Worm (Caenorhabditis elegans) whole organism, L2 larva: ENCODE measurements around the gene hum-8.

ENCODE experiments used
- C34F6.9 ChIP-seq: fragments of 150-350 bp; optimal IDR thresholded peaks from 2 replicates; lab custom pipeline; 2014; ENCODE audit warnings: missing biosample characterization, missing genetic modification characterization
- R02D3.7 ChIP-seq: fragments of 150-350 bp; optimal IDR thresholded peaks from 2 replicates; lab custom pipeline; 2014; ENCODE audit warnings: missing biosample characterization, missing genetic modification characterization
- Y55F3AM.14 ChIP-seq: fragments of 200-800 bp; sonication (Bioruptor generic); optimal IDR thresholded peaks from 2 replicates; lab custom pipeline; 2018; ENCODE audit warnings: mild to moderate bottlenecking, missing genetic modification characterization, missing compliant biosample characterization
- ZK546.5 ChIP-seq: sonication (generic microtip); optimal IDR thresholded peaks from 2 replicates; lab custom pipeline; 2017; ENCODE audit warnings: missing biosample characterization, missing genetic modification characterization
- alr-1 ChIP-seq: fragments of 150-350 bp; optimal IDR thresholded peaks from 2 replicates; lab custom pipeline; 2014; ENCODE audit warnings: missing biosample characterization, missing genetic modification characterization
- aly-2 ChIP-seq: fragments of 150-350 bp; optimal IDR thresholded peaks from 2 replicates; lab custom pipeline; 2014; ENCODE audit warnings: missing biosample characterization, missing genetic modification characterization
- ama-1 ChIP-seq: fragments of 150-350 bp; optimal IDR thresholded peaks from 2 replicates; lab custom pipeline; 2018; ENCODE audit warnings: inconsistent platforms
- blmp-1 ChIP-seq: sonication (generic microtip); optimal IDR thresholded peaks from 2 replicates; lab custom pipeline; 2017; ENCODE audit warnings: missing genetic modification characterization, mild to moderate bottlenecking, missing compliant biosample characterization, antibody characterized with exemption, moderate library complexity; ENCODE audit not compliant: insufficient read depth
- ceh-16 ChIP-seq: fragments of 150-350 bp; optimal IDR thresholded peaks from 2 replicates; lab custom pipeline; 2014; ENCODE audit warnings: missing biosample characterization, missing genetic modification characterization
- crh-2 ChIP-seq: sonication (generic microtip); optimal IDR thresholded peaks from 2 replicates; lab custom pipeline; 2017; ENCODE audit warnings: missing biosample characterization, missing genetic modification characterization
- dmd-4 ChIP-seq: sonication (generic microtip); optimal IDR thresholded peaks from 2 replicates; lab custom pipeline; 2017; ENCODE audit warnings: missing biosample characterization, missing genetic modification characterization
- elt-1 ChIP-seq: fragments of 150-350 bp; optimal IDR thresholded peaks from 2 replicates; lab custom pipeline; 2014; ENCODE audit warnings: missing biosample characterization, missing genetic modification characterization
- elt-3 ChIP-seq: sonication (generic microtip); optimal IDR thresholded peaks from 2 replicates; lab custom pipeline; 2017; ENCODE audit warnings: missing biosample characterization, missing genetic modification characterization
- fos-1 ChIP-seq: fragments of 150-350 bp; optimal IDR thresholded peaks from 2 replicates; lab custom pipeline; 2014; ENCODE audit warnings: missing biosample characterization, missing genetic modification characterization
- gmeb-1 ChIP-seq: fragments of 150-350 bp; optimal IDR thresholded peaks from 2 replicates; lab custom pipeline; 2014; ENCODE audit warnings: missing biosample characterization, missing genetic modification characterization
- lin-11 ChIP-seq: fragments of 150-350 bp; sonication (generic microtip); optimal IDR thresholded peaks from 2 replicates; lab custom pipeline; 2014; ENCODE audit warnings: missing biosample characterization, missing genetic modification characterization, inconsistent platforms, mixed read lengths
- mab-5 ChIP-seq: fragments of 150-350 bp; optimal IDR thresholded peaks from 2 replicates; lab custom pipeline; 2014; ENCODE audit warnings: missing biosample characterization, missing genetic modification characterization
- mbf-1 ChIP-seq: sonication (generic microtip); optimal IDR thresholded peaks from 2 replicates; lab custom pipeline; 2017; ENCODE audit warnings: missing biosample characterization, missing genetic modification characterization
- mdl-1 ChIP-seq, 2 experiments: fragments of 150-350 bp in 1 of 2; sonication (generic microtip) in 1 of 2; optimal IDR thresholded peaks; 2 replicates each; lab custom pipeline; 2017; ENCODE audit warnings: missing biosample characterization in 2 of 2, missing genetic modification characterization in 2 of 2
- nhr-11 ChIP-seq: fragments of 150-350 bp; optimal IDR thresholded peaks from 2 replicates; lab custom pipeline; 2014; ENCODE audit warnings: missing biosample characterization, missing genetic modification characterization
- nhr-129 ChIP-seq: fragments of 150-350 bp; optimal IDR thresholded peaks from 2 replicates; lab custom pipeline; 2014; ENCODE audit warnings: missing biosample characterization, missing genetic modification characterization
- nhr-21 ChIP-seq: fragments of 150-350 bp; optimal IDR thresholded peaks from 2 replicates; lab custom pipeline; 2014; ENCODE audit warnings: missing biosample characterization, missing genetic modification characterization
- nhr-237 ChIP-seq: fragments of 150-350 bp; optimal IDR thresholded peaks from 2 replicates; lab custom pipeline; 2014; ENCODE audit warnings: missing biosample characterization, missing genetic modification characterization
- peb-1 ChIP-seq: fragments of 150-350 bp; optimal IDR thresholded peaks from 2 replicates; lab custom pipeline; 2014; ENCODE audit warnings: missing biosample characterization, missing genetic modification characterization
- sem-4 ChIP-seq: fragments of 150-350 bp; optimal IDR thresholded peaks from 2 replicates; lab custom pipeline; 2014; ENCODE audit warnings: missing biosample characterization, missing genetic modification reagents, missing genetic modification characterization
- sma-9 ChIP-seq, 2 experiments: fragments of 150-350 bp in 1 of 2; sonication (generic microtip) in 1 of 2; optimal IDR thresholded peaks; 2 replicates each; lab custom pipeline; 2014 to 2016; ENCODE audit warnings: missing genetic modification characterization in 2 of 2, mild to moderate bottlenecking in 1 of 2, missing biosample characterization in 1 of 2, missing compliant biosample characterization in 1 of 2, missing genetic modification reagents in 1 of 2, moderate library complexity in 1 of 2
- snpc-4 ChIP-seq: fragments of 150-350 bp; optimal IDR thresholded peaks from 2 replicates; lab custom pipeline; 2014; ENCODE audit warnings: missing biosample characterization, missing genetic modification characterization
- unc-55 ChIP-seq: fragments of 150-350 bp; sonication (generic microtip); optimal IDR thresholded peaks from 3 replicates; lab custom pipeline; 2014; ENCODE audit warnings: missing biosample characterization, missing genetic modification reagents, missing genetic modification characterization
- unc-62 ChIP-seq: fragments of 150-350 bp; optimal IDR thresholded peaks from 2 replicates; lab custom pipeline; 2014; ENCODE audit warnings: missing biosample characterization, missing genetic modification reagents, missing genetic modification characterization
- zag-1 ChIP-seq: fragments of 150-350 bp; optimal IDR thresholded peaks from 2 replicates; lab custom pipeline; 2014; ENCODE audit warnings: missing biosample characterization, missing genetic modification characterization
- ztf-1 ChIP-seq: fragments of 200-800 bp; sonication (Bioruptor generic); conservative IDR thresholded peaks from 2 replicates; pipeline ENCODE4 v1.3.6; 2022; ENCODE audit warnings: missing genetic modification characterization, missing compliant biosample characterization
- ztf-11 ChIP-seq: sonication (generic microtip); optimal IDR thresholded peaks from 2 replicates; lab custom pipeline; 2017; ENCODE audit warnings: missing biosample characterization, missing genetic modification characterization
- ztf-4 ChIP-seq: fragments of 150-350 bp; optimal IDR thresholded peaks from 2 replicates; lab custom pipeline; 2014; ENCODE audit warnings: missing biosample characterization, missing genetic modification characterization

The hum-8 gene

ce11 chrIV:440509-440908 is at the start of gene hum-8:
Gene hum-8 (minus strand): TSS chrIV:440554.
- TF ChIP-seq snpc-4 (tag; lab: Kevin White, UChicago): no peak
- TF ChIP-seq fos-1 (tag; lab: Kevin White, UChicago): peak; percentile 91
- TF ChIP-seq, all 48 proteins: peak for 1

ce11 chrIV:484768-485167 is 44.4 kb upstream of the hum-8 start:
- TF ChIP-seq unc-55 (GFP tag; lab: Kevin White, UChicago) (no peak), blmp-1 (tag; lab: Kevin White, UChicago) (no peak), alr-1 (tag; lab: Kevin White, UChicago) (no peak), nhr-129 (tag; lab: Kevin White, UChicago) (no peak)

- TF ChIP-seq nhr-129 (tag; lab: Kevin White, UChicago): no peak
Measured at ce11 chrIV:484004-484403, 43.6 kb upstream of the hum-8 start.

ce11 chrIV:481067-481466 is 40.7 kb upstream of the hum-8 start, which contains the start of gene npr-37:
Gene npr-37 (minus strand): TSS chrIV:481167.
- TF ChIP-seq crh-2 (tag; lab: Kevin White, UChicago) (no peak), ztf-4 (tag; lab: Kevin White, UChicago) (no peak), gmeb-1 (tag; lab: Kevin White, UChicago) (no peak), snpc-4 (tag; lab: Kevin White, UChicago) (no peak), nhr-21 (tag; lab: Kevin White, UChicago) (no peak), R02D3.7 (tag; lab: Kevin White, UChicago) (no peak), fos-1 (tag; lab: Kevin White, UChicago) (no peak), elt-1 (tag; lab: Kevin White, UChicago) (no peak), nhr-237 (tag; lab: Kevin White, UChicago) (no peak), C34F6.9 (tag; lab: Kevin White, UChicago) (no peak), dmd-4 (tag; lab: Kevin White, UChicago) (no peak), ama-1 (no peak), mab-5 (tag; lab: Kevin White, UChicago) (no peak), ztf-1 (no peak), mdl-1 (tag; optimal IDR thresholded peaks at IDR 0.05; lab: Kevin White, UChicago) (no peak)

- TF ChIP-seq ZK546.5 (tag; lab: Kevin White, UChicago): no peak
- TF ChIP-seq snpc-4 (tag; lab: Kevin White, UChicago): no peak
- no peak for TF ChIP-seq unc-55 (GFP tag; lab: Kevin White, UChicago)
- TF ChIP-seq peb-1 (tag; lab: Kevin White, UChicago): no peak
- no peak for TF ChIP-seq nhr-237 (tag; lab: Kevin White, UChicago)
- TF ChIP-seq Y55F3AM.14 (GFP tag; lab: Kevin White, UChicago): no peak
Measured at ce11 chrIV:468307-468706, 28.0 kb upstream of the hum-8 start.

ce11 chrIV:467291-467690 is 26.9 kb upstream of the hum-8 start:
- TF ChIP-seq aly-2 (tag; lab: Kevin White, UChicago) (no peak), mdl-1 (tag; optimal IDR thresholded peaks at IDR 0.05; lab: Kevin White, UChicago) (no peak), ztf-11 (tag; lab: Kevin White, UChicago) (no peak), unc-62 (no peak), blmp-1 (tag; lab: Kevin White, UChicago) (no peak), ztf-1 (no peak), nhr-11 (tag; lab: Kevin White, UChicago) (no peak), ZK546.5 (tag; lab: Kevin White, UChicago) (no peak), fos-1 (tag; lab: Kevin White, UChicago) (no peak), elt-3 (tag; lab: Kevin White, UChicago) (no peak)

- TF ChIP-seq unc-55 (GFP tag; lab: Kevin White, UChicago) (no peak), lin-11 (no peak), peb-1 (tag; lab: Kevin White, UChicago) (no peak), mab-5 (tag; lab: Kevin White, UChicago) (no peak), alr-1 (tag; lab: Kevin White, UChicago) (no peak), R02D3.7 (tag; lab: Kevin White, UChicago) (no peak), sma-9 (GFP tag; optimal IDR thresholded peaks at IDR 0.05; lab: Kevin White, UChicago) (no peak), sma-9 (tag; optimal IDR thresholded peaks at IDR 0.05; lab: Kevin White, UChicago) (no peak), sem-4 (tag; lab: Kevin White, UChicago) (no peak), nhr-21 (tag; lab: Kevin White, UChicago) (no peak), ztf-4 (tag; lab: Kevin White, UChicago) (no peak), unc-62 (no peak), zag-1 (tag; lab: Kevin White, UChicago) (no peak), mbf-1 (tag; lab: Kevin White, UChicago) (no peak), ceh-16 (tag; lab: Kevin White, UChicago) (no peak), gmeb-1 (tag; lab: Kevin White, UChicago) (no peak)
Measured at ce11 chrIV:466569-466968, 26.2 kb upstream of the hum-8 start.
